Fruit fly (Drosophila melanogaster) whole organism, adult: Measurements from ENCODE around the gene Chd64.
A peak's percentile ranks its signal among the peaks of the same experiment; 100 is the strongest.

Experiments used
- CG11617 ChIP-seq: fragments of 200-800 bp; sonication (Bioruptor generic); optimal IDR thresholded peaks from 2 replicates; lab custom pipeline; 2017; ENCODE audit warnings: mild to moderate bottlenecking, missing biosample characterization, missing genetic modification reagents, missing genetic modification characterization
- CG12768 ChIP-seq: fragments of 200-800 bp; sonication (Bioruptor generic); optimal IDR thresholded peaks from 2 replicates; lab custom pipeline; 2017; ENCODE audit warnings: missing biosample characterization, missing genetic modification characterization, mild to moderate bottlenecking, moderate library complexity, missing genetic modification reagents
- CG14711 ChIP-seq: fragments of 200-800 bp; sonication (Bioruptor generic); optimal IDR thresholded peaks from 2 replicates; lab custom pipeline; 2018; ENCODE audit warnings: missing biosample characterization, mild to moderate bottlenecking, missing genetic modification characterization, moderate library complexity
- CG1620 ChIP-seq: fragments of 200-800 bp; sonication (Bioruptor generic); optimal IDR thresholded peaks from 2 replicates; lab custom pipeline; 2016; ENCODE audit warnings: missing biosample characterization, missing genetic modification characterization
- CG33017 ChIP-seq: fragments of 200-800 bp; sonication (Bioruptor generic); optimal IDR thresholded peaks from 2 replicates; lab custom pipeline; 2018; ENCODE audit warnings: missing biosample characterization, mild to moderate bottlenecking, missing genetic modification characterization, moderate library complexity
- CG5204 ChIP-seq: fragments of 200-800 bp; sonication (Bioruptor generic); optimal IDR thresholded peaks from 2 replicates; lab custom pipeline; 2016; ENCODE audit warnings: missing biosample characterization, missing genetic modification characterization
- CG7045 ChIP-seq: fragments of 200-800 bp; sonication (Bioruptor generic); optimal IDR thresholded peaks from 2 replicates; lab custom pipeline; 2017; ENCODE audit warnings: missing biosample characterization, mild to moderate bottlenecking, missing genetic modification characterization
- CG7101 ChIP-seq: fragments of 200-800 bp; sonication (Bioruptor generic); optimal IDR thresholded peaks from 2 replicates; lab custom pipeline; 2018; ENCODE audit warnings: missing biosample characterization, mild to moderate bottlenecking, missing genetic modification characterization, moderate library complexity
- Clk ChIP-seq: fragments of 200-800 bp; sonication (Bioruptor generic); optimal IDR thresholded peaks from 2 replicates; lab custom pipeline; 2017; ENCODE audit warnings: missing biosample characterization, missing genetic modification characterization
- Crg-1 ChIP-seq: fragments of 200-800 bp; sonication (Bioruptor generic); optimal IDR thresholded peaks from 2 replicates; lab custom pipeline; 2016; ENCODE audit warnings: missing biosample characterization, missing genetic modification characterization
- Hr96 ChIP-seq: fragments of 200-800 bp; sonication (Bioruptor generic); optimal IDR thresholded peaks from 2 replicates; lab custom pipeline; 2016; ENCODE audit warnings: missing biosample characterization, missing genetic modification characterization
- Mnt ChIP-seq: fragments of 200-800 bp; sonication (Bioruptor generic); optimal IDR thresholded peaks from 2 replicates; lab custom pipeline; 2016; ENCODE audit warnings: missing biosample characterization, mild to moderate bottlenecking, missing genetic modification characterization
- bab1 ChIP-seq: fragments of 200-800 bp; sonication (Bioruptor generic); optimal IDR thresholded peaks from 3 replicates; lab custom pipeline; 2019; ENCODE audit warnings: missing biosample characterization, mild to moderate bottlenecking, missing genetic modification characterization, moderate library complexity
- cic ChIP-seq: fragments of 200-800 bp; sonication (Bioruptor generic); optimal IDR thresholded peaks from 2 replicates; lab custom pipeline; 2017; ENCODE audit warnings: missing biosample characterization, mild to moderate bottlenecking, missing genetic modification characterization, moderate library complexity
- cnc ChIP-seq, 2 experiments: fragments of >200 bp; optimal IDR thresholded peaks; 2 replicates each; lab custom pipeline; 2017
- kay ChIP-seq: fragments of 200-800 bp; sonication (Bioruptor generic); peaks from one replicate; lab custom pipeline; 2016; ENCODE audit warnings: missing biosample characterization, missing genetic modification characterization, borderline replicate concordance
- ovo ChIP-seq: fragments of 200-800 bp; sonication (Bioruptor generic); optimal IDR thresholded peaks from 2 replicates; lab custom pipeline; 2016; ENCODE audit warnings: missing biosample characterization, missing genetic modification characterization
- pad ChIP-seq: fragments of 200-800 bp; sonication (Bioruptor generic); optimal IDR thresholded peaks from 3 replicates; lab custom pipeline; 2017; ENCODE audit warnings: missing biosample characterization, missing genetic modification characterization, mild to moderate bottlenecking, moderate library complexity, missing genetic modification reagents
- tj ChIP-seq: fragments of 200-800 bp; sonication (Bioruptor generic); optimal IDR thresholded peaks from 3 replicates; lab custom pipeline; 2017; ENCODE audit warnings: missing biosample characterization, mild to moderate bottlenecking, missing genetic modification characterization, moderate library complexity
- toe ChIP-seq: fragments of 200-800 bp; sonication (Bioruptor generic); optimal IDR thresholded peaks from 2 replicates; lab custom pipeline; 2016; ENCODE audit warnings: missing biosample characterization, missing genetic modification characterization

Gene Chd64

DNA sequence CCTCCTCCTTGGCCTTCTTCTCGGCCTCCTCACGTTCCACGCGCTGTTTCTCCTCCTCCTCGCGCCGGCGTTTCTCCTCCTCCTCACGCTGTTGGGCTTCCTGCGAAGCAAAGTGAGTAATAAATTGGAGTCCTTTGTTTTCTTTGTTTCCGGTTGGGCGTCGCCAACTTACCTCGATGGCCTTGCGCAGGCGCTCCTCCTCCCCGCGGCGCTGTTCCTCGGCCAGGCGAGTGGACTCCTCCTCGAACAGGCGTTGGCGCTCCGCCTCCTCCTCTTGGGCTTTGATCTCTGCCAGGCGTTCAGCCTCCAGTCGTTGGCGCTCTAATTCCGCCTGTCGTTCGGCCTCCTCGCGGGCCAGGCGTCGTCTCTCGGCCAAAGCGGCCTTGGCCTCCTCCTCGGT, 3.5 kb upstream of the Chd64 start:
- TF ChIP-seq tj (GFP tag; lab: Kevin White, UChicago) = no peak
- no peak for TF ChIP-seq CG11617 (GFP tag; lab: Kevin White, UChicago)
- TF ChIP-seq CG5204 = no peak
- no peak for TF ChIP-seq Clk (GFP tag; lab: Kevin White, UChicago)
- no peak for TF ChIP-seq toe (GFP tag; lab: Kevin White, UChicago)
- no peak for TF ChIP-seq CG33017
- TF ChIP-seq CG1620 (GFP tag; lab: Kevin White, UChicago) = no peak
- no peak for TF ChIP-seq Hr96 (GFP tag; lab: Kevin White, UChicago)
- no peak for TF ChIP-seq pad (GFP tag; lab: Kevin White, UChicago)
- no peak for TF ChIP-seq CG7045
- TF ChIP-seq CG7101 (tag; lab: Kevin White, UChicago) = no peak
- no peak for TF ChIP-seq bab1
- TF ChIP-seq Crg-1 (GFP tag; lab: Kevin White, UChicago) = no peak
- TF ChIP-seq kay (GFP tag; lab: Kevin White, UChicago) = no peak
- TF ChIP-seq CG12768 (GFP tag; lab: Kevin White, UChicago) = no peak
- TF ChIP-seq CG14711 (tag; lab: Kevin White, UChicago) = no peak
- TF ChIP-seq cnc (optimal IDR thresholded peaks at IDR 0.05; lab: Kevin White, UChicago) = no peak
- no peak for TF ChIP-seq ovo (GFP tag; lab: Kevin White, UChicago)

DNA sequence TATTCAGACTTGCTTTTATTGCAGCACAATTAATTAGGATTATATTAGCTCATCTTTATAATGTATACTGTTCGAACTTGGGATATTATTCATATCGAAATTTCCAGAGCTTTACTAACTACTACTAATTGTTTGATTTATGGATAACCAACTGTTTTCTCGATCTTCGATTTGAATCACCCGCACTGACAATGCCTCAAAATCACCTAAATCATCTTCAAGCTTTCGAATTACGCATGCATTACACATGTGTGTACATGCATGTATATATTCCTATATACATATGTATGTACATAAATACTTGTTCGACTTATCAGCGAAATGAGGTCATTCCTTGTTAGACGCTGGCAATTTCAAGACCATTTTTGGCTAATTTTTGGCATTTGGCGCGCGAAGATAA, 599 bp downstream of the Chd64 start:
- TF ChIP-seq bab1 = no peak
- TF ChIP-seq CG11617 (GFP tag; lab: Kevin White, UChicago) = no peak
- peak; percentile 65 for TF ChIP-seq kay (GFP tag; lab: Kevin White, UChicago)
- TF ChIP-seq CG1620 (GFP tag; lab: Kevin White, UChicago) = no peak
- TF ChIP-seq CG33017 = no peak

DNA sequence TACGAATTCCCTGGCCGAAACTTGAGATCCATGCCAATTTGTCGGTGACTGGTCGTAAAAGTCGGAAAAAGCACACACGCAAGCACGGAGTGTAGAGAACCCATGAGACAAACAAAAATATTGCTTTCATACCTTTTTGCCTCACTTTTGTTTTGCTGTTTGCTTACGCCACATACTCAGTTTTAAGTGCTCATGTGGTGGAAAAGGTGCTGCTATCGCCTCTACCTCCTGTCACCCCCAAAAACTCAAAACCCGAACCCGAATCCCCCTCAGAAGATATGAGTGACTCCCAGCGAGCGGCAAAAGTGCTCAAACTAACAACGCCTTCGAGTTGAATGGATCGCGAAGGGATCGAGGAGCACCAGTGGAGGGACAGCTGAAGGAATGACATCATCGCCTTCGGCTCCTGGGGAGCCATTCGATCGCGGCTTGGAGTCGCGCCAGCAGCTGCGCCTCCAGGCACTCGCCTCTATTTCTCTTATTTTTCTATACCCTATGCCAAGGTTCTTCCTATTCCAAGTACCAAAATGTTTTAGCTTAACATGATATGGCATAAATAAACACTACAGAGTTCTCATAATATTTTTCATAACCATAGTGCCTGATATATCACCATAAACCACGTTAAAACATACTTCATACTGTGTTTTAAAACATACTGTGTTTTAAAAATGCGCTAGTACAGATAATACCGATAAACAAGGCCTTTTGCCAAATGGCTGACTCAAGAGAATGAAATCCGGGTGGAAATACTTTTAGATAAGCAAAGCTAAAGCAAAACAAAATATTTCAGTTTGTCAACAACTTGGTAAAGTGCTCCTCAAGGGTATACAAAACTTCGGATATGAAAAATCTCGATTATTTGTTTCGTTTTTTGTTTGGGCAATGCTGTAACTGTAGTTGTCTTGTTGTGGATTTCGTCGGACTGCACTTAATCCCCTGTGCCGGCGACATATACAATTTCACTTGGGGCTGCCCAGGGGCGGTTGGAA, 1.5 kb downstream of the Chd64 start:
- TF ChIP-seq cic = peak; percentile 22
- no peak for TF ChIP-seq ovo (GFP tag; lab: Kevin White, UChicago)
- TF ChIP-seq kay (GFP tag; lab: Kevin White, UChicago) = peak; percentile 88
- TF ChIP-seq CG12768 (GFP tag; lab: Kevin White, UChicago) = peak; percentile 40
- no peak for TF ChIP-seq Hr96 (GFP tag; lab: Kevin White, UChicago)
- TF ChIP-seq tj (GFP tag; lab: Kevin White, UChicago) = peak; percentile 98
- peak; percentile 54 for TF ChIP-seq bab1

DNA sequence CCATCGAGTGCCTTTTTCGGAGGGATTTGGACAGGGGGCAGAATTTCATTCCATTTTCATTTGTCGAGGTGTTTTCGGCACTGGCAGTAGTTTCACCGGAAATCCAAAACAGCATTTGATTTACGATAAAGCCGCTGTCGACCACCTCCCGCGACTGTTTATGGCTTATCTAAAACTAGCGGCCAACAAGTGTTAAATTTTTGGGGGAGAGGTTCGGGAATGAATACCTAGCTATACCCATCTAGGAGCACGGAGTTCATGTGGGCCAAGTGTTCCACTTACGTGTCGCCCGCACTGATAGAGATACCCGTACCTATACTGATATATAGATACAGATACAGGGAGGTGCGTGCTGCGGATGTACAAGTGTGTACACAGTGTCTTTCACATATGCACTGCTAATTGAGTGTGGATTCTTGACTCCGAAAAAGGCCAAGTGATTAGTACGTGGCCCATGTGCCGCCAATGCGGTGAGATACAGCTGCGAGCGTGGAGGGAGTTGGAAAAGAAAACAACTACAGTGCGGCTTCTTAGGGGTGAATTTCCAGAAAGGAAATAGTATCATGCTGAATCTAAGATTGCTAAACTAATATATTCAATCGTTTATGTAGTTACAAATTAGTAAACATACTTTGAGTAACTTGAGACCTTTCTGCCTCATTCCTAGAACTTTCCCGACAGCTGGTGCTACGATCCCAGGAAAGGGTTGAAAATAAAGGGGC, 2.4 kb downstream of the Chd64 start:
- TF ChIP-seq Hr96 (GFP tag; lab: Kevin White, UChicago) (peak; percentile 2), CG1620 (GFP tag; lab: Kevin White, UChicago) (no peak)

DNA sequence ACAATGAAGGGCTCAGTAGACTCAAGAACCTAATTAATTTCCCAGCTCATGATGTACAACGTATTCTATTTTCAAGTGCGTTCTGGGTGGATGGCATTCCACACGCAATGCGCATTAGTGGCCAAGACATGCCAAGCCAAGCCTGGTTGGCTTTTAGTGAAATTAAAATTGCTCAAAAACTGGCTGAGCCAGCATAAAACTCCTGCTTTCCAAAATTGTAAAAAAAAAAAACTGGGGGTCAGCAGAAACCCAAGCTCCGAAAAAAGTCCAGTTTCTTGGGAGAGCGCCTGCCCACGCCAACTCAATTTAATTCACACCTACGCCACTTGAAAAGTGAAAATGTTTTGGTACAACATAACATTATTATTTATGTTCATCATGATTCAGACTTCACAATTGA, 3.8 kb downstream of the Chd64 start:
- no peak for TF ChIP-seq CG33017
- no peak for TF ChIP-seq pad (GFP tag; lab: Kevin White, UChicago)
- TF ChIP-seq CG1620 (GFP tag; lab: Kevin White, UChicago) = no peak
- peak; percentile 88 for TF ChIP-seq tj (GFP tag; lab: Kevin White, UChicago)
- TF ChIP-seq CG14711 (tag; lab: Kevin White, UChicago) = no peak

DNA sequence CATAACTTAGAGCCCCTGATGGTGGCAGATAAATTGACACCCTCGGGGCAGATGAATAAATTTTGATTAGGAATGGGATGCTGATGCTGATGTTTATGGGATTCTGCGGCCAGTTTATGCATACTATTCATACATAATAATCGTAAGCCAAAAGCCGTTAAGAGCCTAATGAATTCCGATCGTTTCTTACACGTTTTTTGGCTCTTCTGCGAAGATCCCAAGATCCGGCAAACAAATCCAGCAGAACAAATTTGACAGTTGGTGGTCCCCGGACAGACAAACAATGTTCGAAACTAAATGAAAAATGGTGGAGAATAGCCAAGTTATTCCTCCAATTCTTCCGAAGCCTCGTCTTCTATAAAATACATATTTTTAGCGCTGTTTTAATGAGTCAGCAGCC, 4.7 kb downstream of the Chd64 start:
- TF ChIP-seq Hr96 (GFP tag; lab: Kevin White, UChicago) (no peak), bab1 (no peak), cic (no peak), tj (GFP tag; lab: Kevin White, UChicago) (no peak), CG7101 (tag; lab: Kevin White, UChicago) (no peak), CG7045 (no peak), CG14711 (tag; lab: Kevin White, UChicago) (no peak), Mnt (GFP tag; lab: Kevin White, UChicago) (no peak), CG11617 (GFP tag; lab: Kevin White, UChicago) (no peak), CG5204 (no peak), CG1620 (GFP tag; lab: Kevin White, UChicago) (no peak), pad (GFP tag; lab: Kevin White, UChicago) (no peak), Clk (GFP tag; lab: Kevin White, UChicago) (no peak), kay (GFP tag; lab: Kevin White, UChicago) (no peak), CG33017 (no peak), cnc (optimal IDR thresholded peaks at IDR 0.05; lab: Kevin White, UChicago) (no peak), toe (GFP tag; lab: Kevin White, UChicago) (no peak), Crg-1 (GFP tag; lab: Kevin White, UChicago) (no peak), CG12768 (GFP tag; lab: Kevin White, UChicago) (no peak)
